Worm (Caenorhabditis elegans): ENCODE data around the gene T14G12.11.

ce11 chrX:3733732-3734131 is 28.6 kb downstream of the T14G12.11 start, which contains the start of gene tag-18:
- TF ChIP-seq ceh-6 (GFP tag; optimal IDR thresholded peaks at IDR 0.05): no peak
- no peak for TF ChIP-seq fkh-10 (GFP tag; optimal IDR thresholded peaks at IDR 0.05)
- no peak for TF ChIP-seq F13H6.1 (tag; optimal IDR thresholded peaks at IDR 0.05)
- TF ChIP-seq lim-6 (tag; optimal IDR thresholded peaks at IDR 0.05): no peak
- TF ChIP-seq sox-2 (GFP tag; IDR thresholded peaks at IDR 0.05): no peak
- no peak for TF ChIP-seq elt-2 (tag; optimal IDR thresholded peaks at IDR 0.05)
- no peak for TF ChIP-seq nfya-1 (tag; optimal IDR thresholded peaks at IDR 0.05)
- no peak for TF ChIP-seq C38D4.7 (GFP tag; optimal IDR thresholded peaks at IDR 0.05)
- no peak for TF ChIP-seq pha-2 (tag; optimal IDR thresholded peaks at IDR 0.05)
- TF ChIP-seq pqm-1 (tag; optimal IDR thresholded peaks at IDR 0.05): no peak
- no peak for TF ChIP-seq ceh-19 (GFP tag; optimal IDR thresholded peaks at IDR 0.05)
- TF ChIP-seq fkh-6 (tag; optimal IDR thresholded peaks at IDR 0.05): no peak
- no peak for TF ChIP-seq nhr-11 (tag; optimal IDR thresholded peaks at IDR 0.05)
- TF ChIP-seq odd-2 (tag; optimal IDR thresholded peaks at IDR 0.05): no peak

All from whole organism, late embryonic.